Worm (Caenorhabditis elegans): ENCODE measurements around the gene srg-9.

- no peak for TF ChIP-seq ceh-13 (GFP tag; optimal IDR thresholded peaks at IDR 0.05)
- no peak for TF ChIP-seq ets-7 (tag; optimal IDR thresholded peaks at IDR 0.05)
Measured at ce11 chrIII:6272868-6273267, 16.3 kb upstream of the srg-9 start, which contains the start of gene C18F10.2.
